Fruit fly (Drosophila melanogaster): Measurements from ENCODE around the gene CG6276.

The CG6276 gene

dm6 chr3R:15340052-15340732, 20.3 kb upstream of the CG6276 start, which contains the start of gene SerRS-m (continued):
- no peak for TF ChIP-seq CG42726 (GFP tag; IDR thresholded peaks at IDR 0.05; ENCODE audit: partially characterized antibody)
- TF ChIP-seq CG16815 (GFP tag; optimal IDR thresholded peaks at IDR 0.05) = no peak
- TF ChIP-seq CG12391 (tag; optimal IDR thresholded peaks at IDR 0.05) = peak; percentile 24
- no peak for TF ChIP-seq en (GFP tag; optimal IDR thresholded peaks at IDR 0.05)
- TF ChIP-seq Adf1 (GFP tag; IDR thresholded peaks at IDR 0.05) = no peak; the same call in 1 of the 2 replicates
- TF ChIP-seq Myb (GFP tag; optimal IDR thresholded peaks at IDR 0.05) = peak; percentile 68
- TF ChIP-seq CG1529 (GFP tag; optimal IDR thresholded peaks at IDR 0.05) = no peak
- no peak for TF ChIP-seq CG33213 (GFP tag; optimal IDR thresholded peaks at IDR 0.05)
- no peak for TF ChIP-seq so (GFP tag; IDR thresholded peaks at IDR 0.05)
- TF ChIP-seq Scr (GFP tag; IDR thresholded peaks at IDR 0.05; ENCODE audit: partially characterized antibody) = no peak
- TF ChIP-seq CG14050 (GFP tag; IDR thresholded peaks at IDR 0.05) = no peak
- no peak for TF ChIP-seq onecut (GFP tag; IDR thresholded peaks at IDR 0.05)
- TF ChIP-seq TFAM (GFP tag; optimal IDR thresholded peaks at IDR 0.05) = no peak
- TF ChIP-seq CG14965 (GFP tag; optimal IDR thresholded peaks at IDR 0.05; ENCODE audit: borderline replicate concordance) = no peak
- TF ChIP-seq lbe (GFP tag; optimal IDR thresholded peaks at IDR 0.05) = no peak
- no peak for TF ChIP-seq CG11696 (GFP tag; IDR thresholded peaks at IDR 0.05)
- TF ChIP-seq CG7745 (tag; optimal IDR thresholded peaks at IDR 0.05) = no peak
- TF ChIP-seq CG2199 (GFP tag; IDR thresholded peaks at IDR 0.05) = no peak
- no peak for TF ChIP-seq Dip2 (GFP tag; IDR thresholded peaks at IDR 0.05)
- TF ChIP-seq Hmx (GFP tag; optimal IDR thresholded peaks at IDR 0.05) = no peak
- TF ChIP-seq toy (GFP tag; IDR thresholded peaks at IDR 0.05) = no peak
- TF ChIP-seq z (GFP tag; IDR thresholded peaks at IDR 0.05) = no peak
- peak; percentile 83 for TF ChIP-seq sens (GFP tag)
- no peak for TF ChIP-seq CG4404 (GFP tag; IDR thresholded peaks at IDR 0.05)
- TF ChIP-seq E2f2 (GFP tag; IDR thresholded peaks at IDR 0.05) = peak; percentile 35
- TF ChIP-seq CG17186 (GFP tag; optimal IDR thresholded peaks at IDR 0.05) = no peak
- no peak for TF ChIP-seq pita (GFP tag; optimal IDR thresholded peaks at IDR 0.05)
- TF ChIP-seq B-H1 (GFP tag; IDR thresholded peaks at IDR 0.05) = no peak
- TF ChIP-seq shn (GFP tag; optimal IDR thresholded peaks at IDR 0.05) = no peak
- TF ChIP-seq CG17359 (tag; optimal IDR thresholded peaks at IDR 0.05) = peak; percentile 19
- TF ChIP-seq sd (tag; optimal IDR thresholded peaks at IDR 0.05) = peak; percentile 33
- peak; percentile 29 for TF ChIP-seq gcm (GFP tag; optimal IDR thresholded peaks at IDR 0.05)
- no peak for TF ChIP-seq dimm (GFP tag; IDR thresholded peaks at IDR 0.05)
- TF ChIP-seq Fer1 (GFP tag; optimal IDR thresholded peaks at IDR 0.05) = no peak
- TF ChIP-seq CG6765 (GFP tag; optimal IDR thresholded peaks at IDR 0.05) = no peak
- no peak for TF ChIP-seq NFAT (GFP tag; IDR thresholded peaks at IDR 0.05)
- no peak for TF ChIP-seq ERR (GFP tag; optimal IDR thresholded peaks at IDR 0.05)
- TF ChIP-seq nerfin-1 (tag; optimal IDR thresholded peaks at IDR 0.05) = no peak
- TF ChIP-seq CG1792 (GFP tag; optimal IDR thresholded peaks at IDR 0.05) = no peak
- no peak for TF ChIP-seq CG3065 (GFP tag; optimal IDR thresholded peaks at IDR 0.05)
- no peak for TF ChIP-seq cg (GFP tag; optimal IDR thresholded peaks at IDR 0.05)
- no peak for TF ChIP-seq dysf (GFP tag; IDR thresholded peaks at IDR 0.05)
- no peak for TF ChIP-seq bab2 (GFP tag; optimal IDR thresholded peaks at IDR 0.05)
- TF ChIP-seq CG2889 (GFP tag; IDR thresholded peaks at IDR 0.05) = no peak
- no peak for TF ChIP-seq Dbx (GFP tag; IDR thresholded peaks at IDR 0.05)
- no peak for TF ChIP-seq Sry-δ (GFP tag; optimal IDR thresholded peaks at IDR 0.05)
- no peak for TF ChIP-seq gfzf (GFP tag; optimal IDR thresholded peaks at IDR 0.05)
- TF ChIP-seq CoRest (tag; optimal IDR thresholded peaks at IDR 0.05) = peak; percentile 18
- no peak for TF ChIP-seq Blimp-1 (GFP tag; optimal IDR thresholded peaks at IDR 0.05)
- no peak for TF ChIP-seq Lim3 (GFP tag; IDR thresholded peaks at IDR 0.05)
- no peak for TF ChIP-seq pros (GFP tag; optimal IDR thresholded peaks at IDR 0.05)
- TF ChIP-seq CG9727 (GFP tag; optimal IDR thresholded peaks at IDR 0.05) = no peak

All from whole organism, embryonic.